Worm (Caenorhabditis elegans): ENCODE data around the gene Y39E4A.1.

Y39E4A.1 gene

ce11 chrIII:12966895-12967294 is 15.7 kb downstream of the Y39E4A.1 start, which contains the start of gene ttm-1:
Gene ttm-1, minus strand, starts transcription at chrIII:12966995.
- TF ChIP-seq nhr-12 (tag; optimal IDR thresholded peaks at IDR 0.05): no peak
- TF ChIP-seq R02D3.7 (tag; optimal IDR thresholded peaks at IDR 0.05): no peak
- TF ChIP-seq elt-3 (tag; optimal IDR thresholded peaks at IDR 0.05): no peak
- TF ChIP-seq lin-39 (tag; optimal IDR thresholded peaks at IDR 0.05): no peak
- TF ChIP-seq ceh-82 (tag; optimal IDR thresholded peaks at IDR 0.05): no peak
- TF ChIP-seq jun-1 (tag; optimal IDR thresholded peaks at IDR 0.05): no peak
- TF ChIP-seq ceh-9 (tag; optimal IDR thresholded peaks at IDR 0.05): no peak
- no peak for TF ChIP-seq lsy-12 (tag; optimal IDR thresholded peaks at IDR 0.05)
- TF ChIP-seq pha-4 (tag; optimal IDR thresholded peaks at IDR 0.05): no peak
- TF ChIP-seq eor-1 (tag; optimal IDR thresholded peaks at IDR 0.05): no peak
- no peak for TF ChIP-seq egl-5 (tag; optimal IDR thresholded peaks at IDR 0.05)
- no peak for TF ChIP-seq daf-12 (tag; optimal IDR thresholded peaks at IDR 0.05)
- no peak for TF ChIP-seq ztf-4 (tag; optimal IDR thresholded peaks at IDR 0.05)
- no peak for TF ChIP-seq nhr-77 (tag; optimal IDR thresholded peaks at IDR 0.05)
- no peak for TF ChIP-seq zag-1 (tag; optimal IDR thresholded peaks at IDR 0.05)
- no peak for TF ChIP-seq aly-2 (tag; optimal IDR thresholded peaks at IDR 0.05)
- TF ChIP-seq hmg-11 (tag; optimal IDR thresholded peaks at IDR 0.05): no peak
- TF ChIP-seq egl-27 (tag; optimal IDR thresholded peaks at IDR 0.05): no peak

ce11 chrIII:12967437-12968043 is 16.3 kb downstream of the Y39E4A.1 start:
- peak; percentile 82 for TF ChIP-seq elt-2 (tag; optimal IDR thresholded peaks at IDR 0.05)
- TF ChIP-seq pha-4 (tag; optimal IDR thresholded peaks at IDR 0.05): peak; percentile 28
- TF ChIP-seq ceh-9 (tag; optimal IDR thresholded peaks at IDR 0.05): no peak
- peak; percentile 43 for TF ChIP-seq pqm-1 (tag; optimal IDR thresholded peaks at IDR 0.05)

ce11 chrIII:12968330-12968729 is 17.1 kb downstream of the Y39E4A.1 start:
- TF ChIP-seq nhr-28 (tag; optimal IDR thresholded peaks at IDR 0.05) (no peak), nhr-23 (tag; optimal IDR thresholded peaks at IDR 0.05) (no peak), unc-39 (tag; optimal IDR thresholded peaks at IDR 0.05) (no peak), snpc-4 (tag; optimal IDR thresholded peaks at IDR 0.05) (no peak), nfya-1 (tag; optimal IDR thresholded peaks at IDR 0.05; ENCODE audit: insufficient read depth) (no peak), ceh-9 (tag; optimal IDR thresholded peaks at IDR 0.05) (no peak), nhr-25 (tag; optimal IDR thresholded peaks at IDR 0.05) (no peak), unc-62 (GFP tag; optimal IDR thresholded peaks at IDR 0.05) (no peak)

- peak; percentile 57 for TF ChIP-seq pha-4 (tag; optimal IDR thresholded peaks at IDR 0.05)
- peak; percentile 47 for TF ChIP-seq nfya-1 (tag; optimal IDR thresholded peaks at IDR 0.05; ENCODE audit: insufficient read depth)
- peak; percentile 39 for TF ChIP-seq elt-2 (tag; optimal IDR thresholded peaks at IDR 0.05)
- TF ChIP-seq ceh-28 (tag; optimal IDR thresholded peaks at IDR 0.05): peak; percentile 63
- no peak for TF ChIP-seq snpc-4 (tag; optimal IDR thresholded peaks at IDR 0.05)
- peak; percentile 39 for TF ChIP-seq lin-15B (tag; optimal IDR thresholded peaks at IDR 0.05)
- TF ChIP-seq pqm-1 (tag; optimal IDR thresholded peaks at IDR 0.05): peak; percentile 19
- peak; percentile 53 for TF ChIP-seq hmg-11 (tag; optimal IDR thresholded peaks at IDR 0.05)
- no peak for TF ChIP-seq unc-39 (tag; optimal IDR thresholded peaks at IDR 0.05)
These were observed 20.7 kb downstream of the Y39E4A.1 start for ce11 chrIII:12971828-12972379.

ce11 chrIII:12972398-12972797 is 21.2 kb downstream of the Y39E4A.1 start, which contains the start of gene bckd-1A:
Gene bckd-1A, minus strand, starts transcription at chrIII:12972498.
- no peak for TF ChIP-seq snpc-4 (tag; optimal IDR thresholded peaks at IDR 0.05)
- TF ChIP-seq lin-15B (tag; optimal IDR thresholded peaks at IDR 0.05): no peak
- no peak for TF ChIP-seq ceh-82 (tag; optimal IDR thresholded peaks at IDR 0.05)
- TF ChIP-seq zag-1 (tag; optimal IDR thresholded peaks at IDR 0.05): no peak
- TF ChIP-seq nhr-12 (tag; optimal IDR thresholded peaks at IDR 0.05): no peak
- TF ChIP-seq eor-1 (tag; optimal IDR thresholded peaks at IDR 0.05): no peak
- no peak for TF ChIP-seq nhr-67 (tag; optimal IDR thresholded peaks at IDR 0.05)
- no peak for TF ChIP-seq nhr-28 (tag; optimal IDR thresholded peaks at IDR 0.05)
- no peak for TF ChIP-seq mdl-1 (tag; optimal IDR thresholded peaks at IDR 0.05)
- TF ChIP-seq mml-1 (tag; optimal IDR thresholded peaks at IDR 0.05): no peak
- no peak for TF ChIP-seq egl-5 (tag; optimal IDR thresholded peaks at IDR 0.05)
- TF ChIP-seq elt-1 (tag; optimal IDR thresholded peaks at IDR 0.05): no peak
- TF ChIP-seq ama-1 (optimal IDR thresholded peaks at IDR 0.05): no peak
- no peak for TF ChIP-seq daf-12 (tag; optimal IDR thresholded peaks at IDR 0.05)

All from whole organism, L3 larva.